Worm (Caenorhabditis elegans) whole organism, L1 larva: ENCODE results near the gene anp-1.

ENCODE experiments used
- ceh-82 ChIP-seq, 3 experiments: fragments of 150-350 bp in 1 of 3; sonication (generic microtip) in 2 of 3; optimal IDR thresholded peaks; 2 replicates each; lab custom pipeline; 2014 to 2017; ENCODE audit warnings: missing biosample characterization in 3 of 3, missing genetic modification characterization in 3 of 3
- fos-1 ChIP-seq: fragments of 150-350 bp; optimal IDR thresholded peaks from 2 replicates; lab custom pipeline; 2014; ENCODE audit warnings: missing biosample characterization, missing genetic modification characterization
- nhr-12 ChIP-seq: sonication (generic microtip); optimal IDR thresholded peaks from 2 replicates; lab custom pipeline; 2017; ENCODE audit warnings: missing biosample characterization, missing genetic modification characterization

ce11 chrV:12818486-12818885, 40.8 kb upstream of the anp-1 start:
- TF ChIP-seq fos-1 (tag; lab: Kevin White, UChicago) (no peak), ceh-82 (tag; optimal IDR thresholded peaks at IDR 0.05; lab: Kevin White, UChicago) (no peak), nhr-12 (tag; lab: Kevin White, UChicago) (no peak)
